Fruit fly (Drosophila melanogaster) whole organism, embryonic: ENCODE results near the gene TwdlE.

Experiments
- ATbp ChIP-seq: fragments of 200-800 bp; sonication (Bioruptor generic); optimal IDR thresholded peaks from 2 replicates; lab custom pipeline; 2017; ENCODE audit warnings: missing biosample characterization, mild to moderate bottlenecking, missing genetic modification characterization, missing genetic modification reagents
- Awh ChIP-seq: fragments of 200-800 bp; sonication (Bioruptor generic); IDR thresholded peaks from 2 replicates; pipeline ENCODE4, ENCODE4 v1.3.6; 2022; ENCODE audit warnings: missing biosample characterization, missing genetic modification characterization
- CG10274 ChIP-seq: fragments of 200-800 bp; sonication (Bioruptor generic); optimal IDR thresholded peaks from 3 replicates; lab custom pipeline; 2017; ENCODE audit warnings: missing biosample characterization, mild to moderate bottlenecking, missing genetic modification characterization
- CG11504 ChIP-seq: fragments of 200-800 bp; sonication (Bioruptor generic); optimal IDR thresholded peaks from 3 replicates; lab custom pipeline; 2019; ENCODE audit warnings: missing biosample characterization, mild to moderate bottlenecking, missing genetic modification characterization, moderate library complexity
- CG13424 ChIP-seq: fragments of 200-800 bp; sonication (Bioruptor generic); optimal IDR thresholded peaks from 2 replicates; lab custom pipeline; 2019; ENCODE audit warnings: missing biosample characterization, mild to moderate bottlenecking, missing genetic modification characterization, moderate library complexity
- CG15269 ChIP-seq: fragments of 200-800 bp; sonication (Bioruptor generic); optimal IDR thresholded peaks from 2 replicates; lab custom pipeline; 2018; ENCODE audit warnings: missing biosample characterization, mild to moderate bottlenecking, missing genetic modification characterization, moderate library complexity
- CG17328 ChIP-seq: fragments of 200-800 bp; sonication (Bioruptor generic); IDR thresholded peaks from 2 replicates; pipeline ENCODE4 v1.3.6; 2022; ENCODE audit warnings: missing biosample characterization, missing genetic modification characterization
- CG17359 ChIP-seq: fragments of 200-800 bp; sonication (Bioruptor generic); optimal IDR thresholded peaks from 3 replicates; lab custom pipeline; 2018; ENCODE audit warnings: missing biosample characterization, mild to moderate bottlenecking, missing genetic modification characterization, moderate library complexity
- CG18599 ChIP-seq: fragments of 200-800 bp; sonication (Bioruptor generic); optimal IDR thresholded peaks from 3 replicates; lab custom pipeline; 2017; ENCODE audit warnings: missing biosample characterization, missing genetic modification characterization, mild to moderate bottlenecking, moderate library complexity, missing genetic modification reagents
- CG2120 ChIP-seq: fragments of 200-800 bp; sonication (Bioruptor generic); optimal IDR thresholded peaks from 3 replicates; lab custom pipeline; 2016; ENCODE audit warnings: missing biosample characterization, missing genetic modification characterization
- CG32532 ChIP-seq: fragments of 200-800 bp; sonication (Bioruptor generic); IDR thresholded peaks from 2 replicates; pipeline ENCODE4 v1.3.6; 2022; ENCODE audit warnings: missing biosample characterization, missing genetic modification characterization
- CG32772 ChIP-seq: fragments of 200-800 bp; sonication (Bioruptor generic); IDR thresholded peaks from 2 replicates; pipeline ENCODE4 v1.3.6; 2022; ENCODE audit warnings: missing biosample characterization, missing genetic modification characterization
- CG6689 ChIP-seq: fragments of 200-800 bp; sonication (Bioruptor generic); IDR thresholded peaks from 2 replicates; pipeline ENCODE4 v1.3.6; 2022; ENCODE audit warnings: missing biosample characterization, missing genetic modification characterization
- CG7839 ChIP-seq: fragments of 200-800 bp; sonication (Bioruptor generic); optimal IDR thresholded peaks from 3 replicates; lab custom pipeline; 2018; ENCODE audit warnings: missing biosample characterization, mild to moderate bottlenecking, missing genetic modification characterization, moderate library complexity
- CG8089 ChIP-seq: fragments of 200-800 bp; sonication (Bioruptor generic); optimal IDR thresholded peaks from 3 replicates; lab custom pipeline; 2016; ENCODE audit warnings: missing biosample characterization, missing genetic modification characterization
- CoRest ChIP-seq: fragments of 200-800 bp; sonication (Bioruptor generic); optimal IDR thresholded peaks from 3 replicates; lab custom pipeline; 2018; ENCODE audit warnings: missing biosample characterization, mild to moderate bottlenecking, missing genetic modification characterization, moderate library complexity
- Doc3 ChIP-seq: fragments of 200-800 bp; sonication (Bioruptor generic); IDR thresholded peaks from 3 replicates; pipeline ENCODE4 v1.3.6; 2022; ENCODE audit warnings: missing biosample characterization, missing genetic modification characterization; ENCODE audit not compliant: partially characterized antibody
- ERR ChIP-seq: fragments of 200-800 bp; sonication (Bioruptor generic); optimal IDR thresholded peaks from 2 replicates; lab custom pipeline; 2016; ENCODE audit warnings: missing biosample characterization, missing genetic modification characterization
- HmgD ChIP-seq: fragments of 200-800 bp; sonication (Bioruptor generic); optimal IDR thresholded peaks from 3 replicates; lab custom pipeline; 2016; ENCODE audit warnings: missing biosample characterization, missing genetic modification characterization
- Hmr ChIP-seq: fragments of 200-800 bp; sonication (Bioruptor generic); optimal IDR thresholded peaks from 3 replicates; lab custom pipeline; 2017; ENCODE audit warnings: mild to moderate bottlenecking, missing biosample characterization, missing genetic modification reagents, missing genetic modification characterization
- Hr51 ChIP-seq, 2 experiments: fragments of 200-800 bp; sonication (Bioruptor generic); optimal IDR thresholded peaks; 2 replicates in 1 of 2; 3 replicates in 1 of 2; lab custom pipeline; 2016 to 2018; ENCODE audit warnings: missing biosample characterization in 2 of 2, missing genetic modification characterization in 2 of 2, mild to moderate bottlenecking in 1 of 2, moderate library complexity in 1 of 2
- Hr78 ChIP-seq, 2 experiments: fragments of 200-800 bp in 1 of 2; fragments of >200 bp in 1 of 2; sonication (Bioruptor generic) in 1 of 2; optimal IDR thresholded peaks; 2 replicates each; lab custom pipeline; 2017 to 2019; ENCODE audit warnings: missing biosample characterization in 2 of 2, missing genetic modification characterization in 2 of 2, mild to moderate bottlenecking in 1 of 2, moderate library complexity in 1 of 2
- Med ChIP-seq: fragments of 200-800 bp; sonication (Bioruptor generic); peaks from one replicate; lab custom pipeline; 2016; ENCODE audit warnings: missing biosample characterization, missing genetic modification characterization, mild to moderate bottlenecking, inconsistent platforms, moderate library complexity
- Ptx1 ChIP-seq: fragments of 200-800 bp; sonication (Bioruptor generic); IDR thresholded peaks from 2 replicates; pipeline ENCODE4 v1.3.6; 2022; ENCODE audit warnings: missing biosample characterization, missing genetic modification characterization
- Rfx ChIP-seq: fragments of 200-800 bp; sonication (Bioruptor generic); IDR thresholded peaks from 2 replicates; pipeline ENCODE4 v1.3.6; 2022; ENCODE audit warnings: missing biosample characterization, missing genetic modification characterization
- Sox102F ChIP-seq: fragments of 200-800 bp; sonication (Bioruptor generic); optimal IDR thresholded peaks from 2 replicates; lab custom pipeline; 2018; ENCODE audit warnings: missing biosample characterization, mild to moderate bottlenecking, missing genetic modification characterization, moderate library complexity
- Xrp1 ChIP-seq: fragments of 200-800 bp; sonication (Bioruptor generic); IDR thresholded peaks from 2 replicates; pipeline ENCODE4 v1.3.6; 2022; ENCODE audit warnings: missing biosample characterization, missing genetic modification characterization
- bowl ChIP-seq: fragments of 200-800 bp; sonication (Bioruptor generic); IDR thresholded peaks from 2 replicates; pipeline ENCODE4 v1.3.6; 2022; ENCODE audit warnings: missing biosample characterization, missing genetic modification characterization
- croc ChIP-seq: fragments of 200-800 bp; sonication (Bioruptor generic); conservative IDR thresholded peaks from 3 replicates; pipeline ENCODE4 v1.3.6; 2022; ENCODE audit warnings: missing biosample characterization, missing genetic modification characterization
- dmrt99B ChIP-seq: fragments of 200-800 bp; sonication (Bioruptor generic); optimal IDR thresholded peaks from 2 replicates; lab custom pipeline; 2018; ENCODE audit warnings: missing biosample characterization, mild to moderate bottlenecking, missing genetic modification characterization, moderate library complexity
- dysf ChIP-seq: fragments of 200-800 bp; sonication (Bioruptor generic); IDR thresholded peaks from 3 replicates; pipeline ENCODE4 v1.3.6; 2022; ENCODE audit warnings: missing biosample characterization, missing genetic modification characterization
- ftz-f1 ChIP-seq: fragments of 200-800 bp; sonication (Bioruptor generic); optimal IDR thresholded peaks from 2 replicates; lab custom pipeline; 2016; ENCODE audit warnings: missing biosample characterization, missing genetic modification characterization
- gem ChIP-seq: fragments of 200-800 bp; sonication (Bioruptor generic); optimal IDR thresholded peaks from 2 replicates; lab custom pipeline; 2019; ENCODE audit warnings: missing biosample characterization, mild to moderate bottlenecking, missing genetic modification characterization, moderate library complexity
- grau ChIP-seq: fragments of 200-800 bp; optimal IDR thresholded peaks from 3 replicates; lab custom pipeline; 2019; ENCODE audit warnings: missing biosample characterization, mild to moderate bottlenecking, missing genetic modification characterization, moderate library complexity
- kay ChIP-seq: fragments of 200-800 bp; sonication (Bioruptor generic); optimal IDR thresholded peaks from 2 replicates; lab custom pipeline; 2016; ENCODE audit warnings: missing biosample characterization, missing genetic modification characterization
- lab ChIP-seq: fragments of 200-800 bp; sonication (Bioruptor generic); optimal IDR thresholded peaks from 3 replicates; lab custom pipeline; 2017; ENCODE audit warnings: missing biosample characterization, missing genetic modification characterization, mild to moderate bottlenecking, moderate library complexity, missing genetic modification reagents
- otp ChIP-seq: fragments of 200-800 bp; sonication (Bioruptor generic); IDR thresholded peaks from 3 replicates; pipeline ENCODE4, ENCODE4 v1.3.6; 2022; ENCODE audit warnings: missing biosample characterization, missing genetic modification characterization
- row ChIP-seq: fragments of 200-800 bp; sonication (Bioruptor generic); IDR thresholded peaks from 3 replicates; pipeline ENCODE4 v1.3.6; 2022; ENCODE audit warnings: missing biosample characterization, missing genetic modification characterization
- sisA ChIP-seq: fragments of 200-800 bp; sonication (Bioruptor generic); IDR thresholded peaks from 2 replicates; pipeline ENCODE4 v1.3.6; 2022; ENCODE audit warnings: missing biosample characterization, missing genetic modification characterization
- slbo ChIP-seq: fragments of 200-800 bp; sonication (Bioruptor generic); IDR thresholded peaks from 2 replicates; pipeline ENCODE4 v1.3.6; 2022; ENCODE audit warnings: missing biosample characterization, missing genetic modification characterization
- ttk ChIP-seq: fragments of 200-800 bp; sonication (Bioruptor generic); IDR thresholded peaks from 2 replicates; pipeline ENCODE4 v2.1.2; 2022; ENCODE audit warnings: missing biosample characterization, missing genetic modification characterization
- unpg ChIP-seq: fragments of 200-800 bp; sonication (Bioruptor generic); optimal IDR thresholded peaks from 3 replicates; lab custom pipeline; 2018; ENCODE audit warnings: missing biosample characterization, mild to moderate bottlenecking, missing genetic modification characterization, moderate library complexity

The TwdlE gene

DNA sequence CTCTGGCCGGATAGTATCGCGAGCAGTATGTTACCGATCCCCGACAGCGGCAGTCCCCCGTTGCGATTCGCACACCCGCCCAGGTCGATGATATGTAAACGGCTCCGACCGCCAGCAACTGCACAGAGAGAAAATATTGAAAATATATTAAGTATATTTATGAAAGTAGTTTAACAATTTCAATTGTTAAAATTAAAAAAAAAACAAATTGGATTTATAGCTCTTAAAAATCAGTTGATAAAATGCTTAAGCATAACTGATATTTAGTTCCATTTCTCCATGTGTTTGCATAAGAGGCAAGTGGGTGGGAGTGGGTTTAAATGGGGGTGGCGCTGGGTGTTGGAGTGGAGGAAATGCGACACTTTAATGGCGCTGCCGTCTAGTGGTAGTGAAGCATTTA, 11.2 kb downstream of the TwdlE start (continued):
- TF ChIP-seq Xrp1 (GFP tag; lab: Robert Waterston, UW), result peak; percentile 50; the same call in 1 of the 2 replicates
- TF ChIP-seq lab (GFP tag; lab: Kevin White, UChicago), result peak; percentile 61
- no peak for TF ChIP-seq Awh
- peak; percentile 43 for TF ChIP-seq CG17359 (tag; lab: Kevin White, UChicago)
- peak; percentile 58 for TF ChIP-seq Med
- TF ChIP-seq HmgD, result no peak
- peak; percentile 36; the same call in 1 of the 2 replicates for TF ChIP-seq sisA (GFP tag; lab: Robert Waterston, UW)
- no peak for TF ChIP-seq ERR (GFP tag; lab: Kevin White, UChicago)
- TF ChIP-seq otp, result 0 out of 3 replicates have a peak, but pooled peaks have one; percentile 11
- peak; percentile 54 for TF ChIP-seq Sox102F (GFP tag; lab: Kevin White, UChicago)
- peak; percentile 29 for TF ChIP-seq CoRest (tag; lab: Kevin White, UChicago)
- peak; percentile 32 for TF ChIP-seq CG13424 (tag; lab: Kevin White, UChicago)
- TF ChIP-seq CG7839 (tag; lab: Kevin White, UChicago), result peak; percentile 47
- no peak for TF ChIP-seq Hr78 (GFP tag; optimal IDR thresholded peaks at IDR 0.05; lab: Kevin White, UChicago)
- no peak for TF ChIP-seq ftz-f1 (GFP tag; lab: Kevin White, UChicago)
- no peak for TF ChIP-seq bowl (GFP tag; lab: Robert Waterston, UW)
- TF ChIP-seq ATbp (GFP tag; lab: Kevin White, UChicago), result peak; percentile 32

DNA sequence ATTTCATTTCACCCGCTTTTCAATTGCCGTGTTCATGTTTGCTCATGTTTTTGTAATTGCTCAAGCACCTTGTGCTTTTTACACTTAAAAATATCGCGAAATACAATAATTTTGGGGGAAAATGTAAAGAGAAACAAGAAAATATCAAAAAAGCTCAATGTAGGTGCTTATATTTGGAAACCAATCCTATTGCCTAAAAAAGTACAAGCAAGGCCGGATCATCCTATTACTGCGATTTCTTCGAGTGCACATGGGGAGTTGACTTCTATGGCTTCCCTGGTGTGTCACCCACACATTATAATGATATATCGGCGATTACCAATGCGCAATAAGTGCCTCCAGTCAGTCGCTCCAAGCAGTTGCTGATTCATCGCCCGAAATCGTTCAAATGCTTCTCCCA, 19.4 kb downstream of the TwdlE start:
- no peak for TF ChIP-seq Doc3 (GFP tag; lab: Robert Waterston, UW)
- TF ChIP-seq CG32772 (GFP tag; lab: Robert Waterston, UW), result 0 out of 2 replicates have a peak, but pooled peaks have one; percentile 15
- no peak for TF ChIP-seq CG8089 (GFP tag; lab: Kevin White, UChicago)
- no peak for TF ChIP-seq CG10274 (GFP tag; lab: Kevin White, UChicago)
- TF ChIP-seq Hmr (GFP tag; lab: Kevin White, UChicago), result peak; percentile 11
- peak; percentile 24 for TF ChIP-seq gem
- peak; percentile 26; the same call in 1 of the 3 replicates for TF ChIP-seq dysf (GFP tag; lab: Robert Waterston, UW)
- TF ChIP-seq slbo, result peak; percentile 44
- peak; percentile 4 for TF ChIP-seq dmrt99B (tag; lab: Kevin White, UChicago)
- TF ChIP-seq kay (GFP tag; lab: Kevin White, UChicago), result no peak
- TF ChIP-seq row (GFP tag; lab: Robert Waterston, UW), result peak; percentile 41; the same call in 1 of the 3 replicates
- TF ChIP-seq ttk, result 0 out of 2 replicates have a peak, but pooled peaks have one; percentile 22
- 0 out of 2 replicates have a peak, but pooled peaks have one; percentile 38 for TF ChIP-seq CG17328 (GFP tag; lab: Robert Waterston, UW)
- peak; percentile 12 for TF ChIP-seq grau (tag; lab: Kevin White, UChicago)
- TF ChIP-seq croc, result no peak
- 0 out of 2 replicates have a peak, but pooled peaks have one; percentile 16 for TF ChIP-seq CG6689 (GFP tag; lab: Robert Waterston, UW)
- TF ChIP-seq Ptx1, result 0 out of 2 replicates have a peak, but pooled peaks have one; percentile 30
- TF ChIP-seq unpg (GFP tag; lab: Kevin White, UChicago), result peak; percentile 0
- TF ChIP-seq CG15269 (tag; lab: Kevin White, UChicago), result peak; percentile 29
- peak; percentile 34; the same call in 1 of the 2 replicates for TF ChIP-seq Rfx (GFP tag; lab: Robert Waterston, UW)
- peak; percentile 23 for TF ChIP-seq lab (GFP tag; lab: Kevin White, UChicago)
- peak in 1 of 2 experiments; percentile 12 for TF ChIP-seq Hr51 (GFP tag; optimal IDR thresholded peaks at IDR 0.05; lab: Kevin White, UChicago)
- 0 out of 2 replicates have a peak, but pooled peaks have one; percentile 8 for TF ChIP-seq CG32532
- peak; percentile 7 for TF ChIP-seq CG18599
- TF ChIP-seq CG11504, result no peak
- TF ChIP-seq CG2120, result peak; percentile 2
- TF ChIP-seq Med, result peak; percentile 72
